Fruit fly (Drosophila melanogaster): ENCODE data around the gene scpr-A.
A peak's percentile ranks its signal among the peaks of the same experiment; 100 is the strongest.

Gene scpr-A

dm6 chr3R:11243951-11244660 is 3.1 kb downstream of the scpr-A start, which contains the start of the genes CG17734 and CG5214:
Gene CG17734, minus strand, starts transcription at chr3R:11243999.
Gene CG5214, plus strand, starts transcription at chr3R:11244302.
- TF ChIP-seq CG32264 (GFP tag; optimal IDR thresholded peaks at IDR 0.05): peak; percentile 28
- TF ChIP-seq fru (GFP tag; optimal IDR thresholded peaks at IDR 0.05): peak; percentile 49
- no peak for TF ChIP-seq ey (GFP tag; optimal IDR thresholded peaks at IDR 0.05)
- no peak for TF ChIP-seq Vsx2 (GFP tag; optimal IDR thresholded peaks at IDR 0.05; ENCODE audit: partially characterized antibody)
- peak; percentile 46 for TF ChIP-seq h (GFP tag; optimal IDR thresholded peaks at IDR 0.05)
- no peak for TF ChIP-seq dmrt93B (GFP tag; optimal IDR thresholded peaks at IDR 0.05)
- TF ChIP-seq Jra (GFP tag; optimal IDR thresholded peaks at IDR 0.05): peak; percentile 40
- peak; percentile 73 for TF ChIP-seq Myc (optimal IDR thresholded peaks at IDR 0.05)
- no peak for TF ChIP-seq Hnf4 (GFP tag; optimal IDR thresholded peaks at IDR 0.05)
- TF ChIP-seq usp (GFP tag; optimal IDR thresholded peaks at IDR 0.05): no peak
- TF ChIP-seq Hr83 (GFP tag; optimal IDR thresholded peaks at IDR 0.05; ENCODE audit: poor library complexity, severe bottlenecking): peak; percentile 65
- TF ChIP-seq OdsH (GFP tag; optimal IDR thresholded peaks at IDR 0.05): no peak
- TF ChIP-seq Rel (GFP tag; optimal IDR thresholded peaks at IDR 0.05): no peak
- no peak for TF ChIP-seq Rel (tag; optimal IDR thresholded peaks at IDR 0.05)
- no peak for TF ChIP-seq N (GFP tag; optimal IDR thresholded peaks at IDR 0.05)
- TF ChIP-seq brk (GFP tag; optimal IDR thresholded peaks at IDR 0.05): no peak
- TF ChIP-seq rgr (GFP tag; optimal IDR thresholded peaks at IDR 0.05): peak; percentile 37
- no peak for TF ChIP-seq Dfd (GFP tag; optimal IDR thresholded peaks at IDR 0.05)
- TF ChIP-seq Dif (GFP tag; optimal IDR thresholded peaks at IDR 0.05; ENCODE audit: partially characterized antibody): no peak
- peak; percentile 26 for TF ChIP-seq sv (GFP tag; optimal IDR thresholded peaks at IDR 0.05)
- no peak for TF ChIP-seq Hr78 (GFP tag; optimal IDR thresholded peaks at IDR 0.05)
- no peak for TF ChIP-seq dl (GFP tag; optimal IDR thresholded peaks at IDR 0.05; ENCODE audit: insufficient read depth in 1 of 2, partially characterized antibody in 2 of 2)
- no peak for TF ChIP-seq woc (GFP tag; optimal IDR thresholded peaks at IDR 0.05)
- no peak for TF ChIP-seq CrebA (GFP tag; optimal IDR thresholded peaks at IDR 0.05; ENCODE audit: borderline replicate concordance)
- TF ChIP-seq lola (GFP tag; optimal IDR thresholded peaks at IDR 0.05): no peak
- TF ChIP-seq pan (optimal IDR thresholded peaks at IDR 0.05): no peak
- TF ChIP-seq CG9705 (GFP tag; optimal IDR thresholded peaks at IDR 0.05): no peak
- TF ChIP-seq HLH106 (tag; optimal IDR thresholded peaks at IDR 0.05): no peak
- TF ChIP-seq Sp1 (GFP tag; optimal IDR thresholded peaks at IDR 0.05): peak; percentile 32
- TF ChIP-seq jim (GFP tag; optimal IDR thresholded peaks at IDR 0.05): no peak
- no peak for TF ChIP-seq Abd-B (GFP tag; optimal IDR thresholded peaks at IDR 0.05)
- TF ChIP-seq dsf (GFP tag; optimal IDR thresholded peaks at IDR 0.05; ENCODE audit: borderline replicate concordance): peak; percentile 24
- no peak for TF ChIP-seq Mio (GFP tag; optimal IDR thresholded peaks at IDR 0.05)

dm6 chr3R:11245803-11246202 is 4.8 kb downstream of the scpr-A start:
- TF ChIP-seq Mio (GFP tag; optimal IDR thresholded peaks at IDR 0.05) (no peak), lola (GFP tag; optimal IDR thresholded peaks at IDR 0.05) (no peak), Hr83 (GFP tag; optimal IDR thresholded peaks at IDR 0.05; ENCODE audit: poor library complexity, severe bottlenecking) (no peak), Dfd (GFP tag; optimal IDR thresholded peaks at IDR 0.05) (no peak), fru (GFP tag; optimal IDR thresholded peaks at IDR 0.05) (no peak), OdsH (GFP tag; optimal IDR thresholded peaks at IDR 0.05) (no peak), foxo (GFP tag; optimal IDR thresholded peaks at IDR 0.05) (no peak), N (GFP tag; optimal IDR thresholded peaks at IDR 0.05) (no peak), CrebA (GFP tag; optimal IDR thresholded peaks at IDR 0.05; ENCODE audit: borderline replicate concordance) (no peak), rgr (GFP tag; optimal IDR thresholded peaks at IDR 0.05) (no peak), Sp1 (GFP tag; optimal IDR thresholded peaks at IDR 0.05) (no peak), Rel (GFP tag; optimal IDR thresholded peaks at IDR 0.05) (no peak), Rel (tag; optimal IDR thresholded peaks at IDR 0.05) (no peak), dmrt93B (GFP tag; optimal IDR thresholded peaks at IDR 0.05) (no peak), dl (GFP tag; optimal IDR thresholded peaks at IDR 0.05; ENCODE audit: insufficient read depth in 1 of 2, partially characterized antibody in 2 of 2) (no peak), CG9705 (GFP tag; optimal IDR thresholded peaks at IDR 0.05) (no peak), sage (GFP tag; optimal IDR thresholded peaks at IDR 0.05) (no peak)

DNA sequence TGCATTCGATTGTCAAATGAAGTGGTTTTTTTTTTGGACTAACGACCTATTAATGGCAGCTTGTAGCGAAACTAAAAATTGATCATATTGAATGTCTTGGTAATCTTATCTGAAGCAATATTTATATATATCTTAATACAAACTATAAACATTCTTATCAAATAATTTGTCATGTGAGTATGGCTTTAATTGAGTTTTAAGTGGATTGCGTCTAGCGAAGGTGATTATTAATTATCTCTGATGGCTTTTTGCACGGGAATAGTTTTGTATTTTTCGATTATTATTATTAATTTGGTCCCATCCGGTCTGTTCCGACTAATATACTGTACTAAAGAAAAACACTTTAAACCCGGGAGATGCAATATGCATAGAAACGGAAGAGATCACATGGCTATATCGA is 5.9 kb downstream of the scpr-A start:
- no peak for TF ChIP-seq Dif (GFP tag; optimal IDR thresholded peaks at IDR 0.05; ENCODE audit: partially characterized antibody)
- no peak for TF ChIP-seq tai (GFP tag; optimal IDR thresholded peaks at IDR 0.05)
- no peak for TF ChIP-seq rgr (GFP tag; optimal IDR thresholded peaks at IDR 0.05)
- TF ChIP-seq Hr83 (GFP tag; optimal IDR thresholded peaks at IDR 0.05; ENCODE audit: poor library complexity, severe bottlenecking): no peak
- TF ChIP-seq brk (GFP tag; optimal IDR thresholded peaks at IDR 0.05): no peak
- no peak for TF ChIP-seq jim (GFP tag; optimal IDR thresholded peaks at IDR 0.05)
- no peak for TF ChIP-seq woc (GFP tag; optimal IDR thresholded peaks at IDR 0.05)
- no peak for TF ChIP-seq Sp1 (GFP tag; optimal IDR thresholded peaks at IDR 0.05)
- TF ChIP-seq Hnf4 (GFP tag; optimal IDR thresholded peaks at IDR 0.05): no peak
- TF ChIP-seq Rel (GFP tag; optimal IDR thresholded peaks at IDR 0.05): no peak
- TF ChIP-seq Rel (tag; optimal IDR thresholded peaks at IDR 0.05): no peak
- TF ChIP-seq Vsx2 (GFP tag; optimal IDR thresholded peaks at IDR 0.05; ENCODE audit: partially characterized antibody): no peak
- no peak for TF ChIP-seq dsf (GFP tag; optimal IDR thresholded peaks at IDR 0.05; ENCODE audit: borderline replicate concordance)
- no peak for TF ChIP-seq sage (GFP tag; optimal IDR thresholded peaks at IDR 0.05)

All from whole organism, wandering third instar larva.